Worm (Caenorhabditis elegans) whole organism, late embryonic: ENCODE results near the gene F57A8.1.

Experiments used
- nhr-232 ChIP-seq: sonication (generic microtip); optimal IDR thresholded peaks from 2 replicates; lab custom pipeline; 2016; ENCODE audit warnings: missing genetic modification characterization, missing compliant biosample characterization
- sox-4 ChIP-seq: sonication (generic microtip); optimal IDR thresholded peaks from 2 replicates; lab custom pipeline; 2017; ENCODE audit warnings: mild to moderate bottlenecking, missing genetic modification characterization, inconsistent platforms, missing compliant biosample characterization

ce11 chrV:10047189-10047588 is 10.0 kb downstream of the F57A8.1 start:
- no peak for TF ChIP-seq sox-4 (tag; lab: Kevin White, UChicago)
- TF ChIP-seq nhr-232, result no peak
